Worm (Caenorhabditis elegans) whole organism, young adult: ENCODE measurements around the gene C49F8.14.

Experiments
- F33H1.4 ChIP-seq: fragments of 200-800 bp; sonication (Bioruptor generic); IDR thresholded peaks from 2 replicates; pipeline ENCODE4 v1.3.6; 2022; ENCODE audit warnings: missing genetic modification reagents, missing genetic modification characterization, missing compliant biosample characterization
- bed-2 ChIP-seq: fragments of 200-800 bp; sonication (Bioruptor generic); IDR thresholded peaks from 2 replicates; pipeline ENCODE4 v1.3.6; 2022; ENCODE audit warnings: missing genetic modification reagents, missing genetic modification characterization, missing compliant biosample characterization
- dpff-1 ChIP-seq: sonication (generic microtip); optimal IDR thresholded peaks from 2 replicates; lab custom pipeline; 2017; ENCODE audit warnings: mild to moderate bottlenecking, missing genetic modification characterization, missing compliant biosample characterization
- ztf-3 ChIP-seq: fragments of 200-800 bp; sonication (Bioruptor generic); optimal IDR thresholded peaks from 2 replicates; lab custom pipeline; 2018; ENCODE audit warnings: mild to moderate bottlenecking, missing genetic modification characterization, missing compliant biosample characterization

- TF ChIP-seq ztf-3 (GFP tag; lab: Kevin White, UChicago) (no peak), F33H1.4 (GFP tag; lab: Robert Waterston, UW) (no peak), dpff-1 (no peak), bed-2 (GFP tag; lab: Robert Waterston, UW) (no peak)
Measured at ce11 chrX:13350123-13350798, 26.5 kb downstream of the C49F8.14 start.
